Worm (Caenorhabditis elegans) whole organism, L3 larva: ENCODE measurements around the gene nhr-208.

Experiments used
- ama-1 ChIP-seq: fragments of 150-350 bp; optimal IDR thresholded peaks from 2 replicates; lab custom pipeline; 2018
- ceh-16 ChIP-seq: sonication (generic microtip); optimal IDR thresholded peaks from 2 replicates; lab custom pipeline; 2017; ENCODE audit warnings: missing biosample characterization, missing genetic modification characterization
- ceh-28 ChIP-seq: fragments of 150-350 bp; optimal IDR thresholded peaks from 2 replicates; lab custom pipeline; 2014; ENCODE audit warnings: missing biosample characterization, missing genetic modification reagents, missing genetic modification characterization
- ceh-82 ChIP-seq: fragments of 150-350 bp; optimal IDR thresholded peaks from 2 replicates; lab custom pipeline; 2014; ENCODE audit warnings: missing biosample characterization, missing genetic modification characterization
- fkh-10 ChIP-seq: sonication (generic microtip); optimal IDR thresholded peaks from 2 replicates; lab custom pipeline; 2017; ENCODE audit warnings: missing biosample characterization, missing genetic modification reagents, missing genetic modification characterization
- nhr-12 ChIP-seq: fragments of 150-350 bp; optimal IDR thresholded peaks from 2 replicates; lab custom pipeline; 2014; ENCODE audit warnings: missing biosample characterization, missing genetic modification characterization
- nhr-23 ChIP-seq: fragments of 150-350 bp; optimal IDR thresholded peaks from 2 replicates; lab custom pipeline; 2014; ENCODE audit warnings: missing biosample characterization, missing genetic modification reagents, missing genetic modification characterization
- nhr-25 ChIP-seq: sonication (generic microtip); optimal IDR thresholded peaks from 2 replicates; lab custom pipeline; 2017; ENCODE audit warnings: missing biosample characterization, missing genetic modification characterization
- nhr-43 ChIP-seq: sonication (generic microtip); optimal IDR thresholded peaks from 2 replicates; lab custom pipeline; 2016; ENCODE audit warnings: mild to moderate bottlenecking, missing genetic modification characterization, missing compliant biosample characterization; ENCODE audit not compliant: poor library complexity, severe bottlenecking
- nhr-76 ChIP-seq: fragments of 150-350 bp; sonication (generic microtip); optimal IDR thresholded peaks from 5 replicates; lab custom pipeline; 2014; ENCODE audit warnings: missing biosample characterization, missing genetic modification characterization
- skn-1 ChIP-seq: fragments of 150-350 bp; optimal IDR thresholded peaks from 2 replicates; lab custom pipeline; 2014; ENCODE audit warnings: missing biosample characterization, missing genetic modification characterization
- snpc-4 ChIP-seq: fragments of 150-350 bp; optimal IDR thresholded peaks from 2 replicates; lab custom pipeline; 2014; ENCODE audit warnings: missing biosample characterization, missing genetic modification characterization
- unc-62 ChIP-seq: fragments of 150-350 bp; sonication (generic microtip); optimal IDR thresholded peaks from 4 replicates; lab custom pipeline; 2014; ENCODE audit warnings: missing biosample characterization, missing genetic modification reagents, missing genetic modification characterization

DNA sequence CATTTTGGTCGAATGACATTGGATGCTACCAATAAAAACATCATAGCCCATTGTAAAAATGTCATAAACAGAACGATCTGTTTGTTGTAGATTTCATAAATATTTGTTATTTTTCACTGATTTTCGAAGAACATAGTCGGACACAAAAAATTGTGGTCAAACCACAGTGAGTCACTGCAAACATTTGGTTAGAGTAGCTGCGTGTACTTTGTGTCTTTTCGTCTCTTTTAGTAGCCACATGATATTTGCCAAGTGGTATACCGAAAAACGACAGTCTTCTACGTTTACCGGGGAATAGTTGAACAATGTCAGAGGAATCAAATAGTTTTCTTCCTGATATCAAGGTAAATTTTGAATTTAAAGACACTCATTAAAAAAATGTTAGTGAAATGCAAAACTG lies 2.4 kb upstream of the nhr-208 start, which contains the start of gene nhr-206:
- TF ChIP-seq ama-1 (lab: Kevin White, UChicago) (no peak), ceh-82 (tag; lab: Kevin White, UChicago) (no peak), nhr-76 (tag; lab: Kevin White, UChicago) (no peak), snpc-4 (tag; lab: Kevin White, UChicago) (no peak), fkh-10 (GFP tag; lab: Kevin White, UChicago) (no peak), nhr-23 (tag; lab: Kevin White, UChicago) (no peak), ceh-28 (no peak), nhr-25 (no peak), nhr-43 (no peak), unc-62 (GFP tag; lab: Kevin White, UChicago) (no peak), nhr-12 (tag; lab: Kevin White, UChicago) (no peak), skn-1 (tag; lab: Kevin White, UChicago) (no peak), ceh-16 (no peak)
